Worm (Caenorhabditis elegans) whole organism, L1 larva: ENCODE results near the gene R05A10.6.

Source experiments
- C16A3.4 ChIP-seq: fragments of 150-350 bp; optimal IDR thresholded peaks from 2 replicates; lab custom pipeline; 2014; ENCODE audit warnings: missing biosample characterization, missing genetic modification characterization
- aly-2 ChIP-seq: fragments of 150-350 bp; optimal IDR thresholded peaks from 2 replicates; lab custom pipeline; 2014; ENCODE audit warnings: missing biosample characterization, missing genetic modification characterization
- ama-1 ChIP-seq: fragments of 150-350 bp; optimal IDR thresholded peaks from 2 replicates; lab custom pipeline; 2014
- dpl-1 ChIP-seq, 3 experiments: fragments of 150-350 bp in 2 of 3; sonication (generic microtip) in 1 of 3; optimal IDR thresholded peaks; 2 replicates each; lab custom pipeline; 2014 to 2017; ENCODE audit warnings: missing biosample characterization in 3 of 3, missing genetic modification characterization in 3 of 3, missing genetic modification reagents in 3 of 3
- efl-1 ChIP-seq, 4 experiments: fragments of 150-350 bp; optimal IDR thresholded peaks in 3 of 4; peaks in 1 of 4; 1 replicate in 1 of 4; 2 replicates in 3 of 4; lab custom pipeline; 2014; ENCODE audit warnings: missing biosample characterization in 2 of 4, missing genetic modification characterization in 2 of 4, missing genetic modification reagents in 2 of 4
- egl-13 ChIP-seq: sonication (generic microtip); optimal IDR thresholded peaks from 2 replicates; lab custom pipeline; 2016; ENCODE audit warnings: missing genotype, missing genetic modification reagents, missing genetic modification characterization, missing compliant biosample characterization
- elt-3 ChIP-seq, 6 experiments: fragments of 150-350 bp in 1 of 6; sonication (generic microtip); optimal IDR thresholded peaks; 2 replicates each; lab custom pipeline; 2017 to 2018; ENCODE audit warnings: missing biosample characterization in 6 of 6, missing genetic modification characterization in 6 of 6, inconsistent platforms in 1 of 6
- fos-1 ChIP-seq: fragments of 150-350 bp; optimal IDR thresholded peaks from 2 replicates; lab custom pipeline; 2014; ENCODE audit warnings: missing biosample characterization, missing genetic modification characterization
- nhr-12 ChIP-seq: sonication (generic microtip); optimal IDR thresholded peaks from 2 replicates; lab custom pipeline; 2017; ENCODE audit warnings: missing biosample characterization, missing genetic modification characterization
- nhr-237 ChIP-seq: fragments of 150-350 bp; optimal IDR thresholded peaks from 2 replicates; lab custom pipeline; 2014; ENCODE audit warnings: missing biosample characterization, missing genetic modification characterization
- pqm-1 ChIP-seq: sonication (generic microtip); optimal IDR thresholded peaks from 3 replicates; lab custom pipeline; 2017; ENCODE audit warnings: missing biosample characterization, missing genetic modification characterization
- skn-1 ChIP-seq: fragments of 150-350 bp; optimal IDR thresholded peaks from 2 replicates; lab custom pipeline; 2014; ENCODE audit warnings: missing biosample characterization, missing genetic modification characterization
- snpc-4 ChIP-seq: fragments of 150-350 bp; optimal IDR thresholded peaks from 2 replicates; lab custom pipeline; 2014; ENCODE audit warnings: missing biosample characterization, missing genetic modification characterization
- sup-37 ChIP-seq: fragments of 200-800 bp; sonication (Bioruptor generic); optimal IDR thresholded peaks from 2 replicates; lab custom pipeline; 2018; ENCODE audit warnings: mild to moderate bottlenecking, missing genetic modification characterization, missing compliant biosample characterization

ce11 chrIV:14165476-14165875 is at the start of gene R05A10.6:
- TF ChIP-seq ama-1 (lab: Kevin White, UChicago), result no peak
- TF ChIP-seq dpl-1 (GFP tag; optimal IDR thresholded peaks at IDR 0.05; lab: Kevin White, UChicago), result no peak
- no peak for TF ChIP-seq efl-1 (optimal IDR thresholded peaks at IDR 0.05; lab: Kevin White, UChicago)
- no peak for TF ChIP-seq efl-1 (GFP tag; optimal IDR thresholded peaks at IDR 0.05 in 1 of 2; lab: Kevin White, UChicago)
- TF ChIP-seq pqm-1 (tag; lab: Kevin White, UChicago), result no peak
- no peak for TF ChIP-seq snpc-4 (tag; lab: Kevin White, UChicago)
- no peak for TF ChIP-seq elt-3 (tag; optimal IDR thresholded peaks at IDR 0.05; lab: Kevin White, UChicago)
- TF ChIP-seq sup-37 (GFP tag; lab: Kevin White, UChicago), result no peak
- no peak for TF ChIP-seq egl-13 (tag; lab: Kevin White, UChicago)
- TF ChIP-seq skn-1, result no peak
- TF ChIP-seq nhr-237 (tag; lab: Kevin White, UChicago), result no peak
- no peak for TF ChIP-seq aly-2 (tag; lab: Kevin White, UChicago)
- TF ChIP-seq C16A3.4, result no peak
- no peak for TF ChIP-seq fos-1 (tag; lab: Kevin White, UChicago)
- no peak for TF ChIP-seq nhr-12 (tag; lab: Kevin White, UChicago)
